Worm (Caenorhabditis elegans) whole organism, late embryonic: ENCODE results near the gene nhr-99.

Experiments
- C38D4.7 ChIP-seq: fragments of 200-800 bp; sonication (Bioruptor generic); optimal IDR thresholded peaks from 2 replicates; lab custom pipeline; 2018; ENCODE audit warnings: mild to moderate bottlenecking, missing genetic modification characterization, moderate library complexity, missing compliant biosample characterization
- F13H6.1 ChIP-seq: sonication (generic microtip); optimal IDR thresholded peaks from 2 replicates; lab custom pipeline; 2016; ENCODE audit warnings: missing genetic modification characterization, missing compliant biosample characterization
- T23F11.4 ChIP-seq: fragments of 200-800 bp; sonication (Bioruptor generic); optimal IDR thresholded peaks from 2 replicates; lab custom pipeline; 2018; ENCODE audit warnings: mild to moderate bottlenecking, missing genetic modification characterization, missing compliant biosample characterization
- ceh-14 ChIP-seq: sonication (generic microtip); optimal IDR thresholded peaks from 2 replicates; lab custom pipeline; 2016; ENCODE audit warnings: missing genotype, missing genetic modification characterization, missing compliant biosample characterization
- ceh-18 ChIP-seq: sonication (generic microtip); optimal IDR thresholded peaks from 2 replicates; lab custom pipeline; 2016; ENCODE audit warnings: missing genetic modification characterization, missing compliant biosample characterization
- ceh-24 ChIP-seq: sonication (generic microtip); optimal IDR thresholded peaks from 2 replicates; lab custom pipeline; 2016; ENCODE audit warnings: mild to moderate bottlenecking, missing genetic modification characterization, missing compliant biosample characterization
- ceh-45 ChIP-seq: fragments of 200-800 bp; sonication (Bioruptor generic); IDR thresholded peaks from 2 replicates; pipeline ENCODE4 v1.3.6; 2022; ENCODE audit warnings: missing genetic modification reagents, missing genetic modification characterization, missing compliant biosample characterization
- ceh-6 ChIP-seq: fragments of 200-800 bp; sonication (Bioruptor generic); optimal IDR thresholded peaks from 2 replicates; lab custom pipeline; 2018; ENCODE audit warnings: mild to moderate bottlenecking, missing genetic modification characterization, missing compliant biosample characterization
- dmd-4 ChIP-seq: sonication (generic microtip); optimal IDR thresholded peaks from 2 replicates; lab custom pipeline; 2016; ENCODE audit warnings: borderline replicate concordance, missing genetic modification characterization, missing compliant biosample characterization
- elt-2 ChIP-seq: sonication (generic microtip); optimal IDR thresholded peaks from 2 replicates; lab custom pipeline; 2016; ENCODE audit warnings: missing genetic modification reagents, missing genetic modification characterization, missing compliant biosample characterization
- gmeb-2 ChIP-seq: sonication (generic microtip); optimal IDR thresholded peaks from 2 replicates; lab custom pipeline; 2016; ENCODE audit warnings: missing genetic modification characterization, inconsistent platforms, missing compliant biosample characterization
- hlh-13 ChIP-seq: fragments of 200-800 bp; sonication (Bioruptor generic); optimal IDR thresholded peaks from 2 replicates; lab custom pipeline; 2018; ENCODE audit warnings: mild to moderate bottlenecking, missing genetic modification characterization, missing compliant biosample characterization
- hlh-8 ChIP-seq: sonication (generic microtip); optimal IDR thresholded peaks from 2 replicates; lab custom pipeline; 2016; ENCODE audit warnings: missing genotype, missing genetic modification characterization, missing compliant biosample characterization
- nfya-1 ChIP-seq: sonication (generic microtip); optimal IDR thresholded peaks from 2 replicates; lab custom pipeline; 2017; ENCODE audit warnings: missing genetic modification characterization, mild to moderate bottlenecking, missing compliant biosample characterization, antibody characterized with exemption, moderate library complexity
- npax-4 ChIP-seq: sonication (generic microtip); optimal IDR thresholded peaks from 2 replicates; lab custom pipeline; 2016; ENCODE audit warnings: missing genetic modification characterization, missing compliant biosample characterization
- odd-2 ChIP-seq: sonication (generic microtip); optimal IDR thresholded peaks from 2 replicates; lab custom pipeline; 2017; ENCODE audit warnings: antibody characterized with exemption, mild to moderate bottlenecking, missing genetic modification characterization, missing compliant biosample characterization
- pat-9 ChIP-seq: fragments of 200-800 bp; sonication (Bioruptor generic); optimal IDR thresholded peaks from 2 replicates; lab custom pipeline; 2018; ENCODE audit warnings: mild to moderate bottlenecking, missing genetic modification characterization, moderate library complexity, missing compliant biosample characterization
- sdc-2 ChIP-seq: sonication (generic microtip); optimal IDR thresholded peaks from 2 replicates; lab custom pipeline; 2016; ENCODE audit warnings: missing genotype, missing genetic modification characterization, missing compliant biosample characterization
- sox-4 ChIP-seq: sonication (generic microtip); optimal IDR thresholded peaks from 2 replicates; lab custom pipeline; 2017; ENCODE audit warnings: mild to moderate bottlenecking, missing genetic modification characterization, inconsistent platforms, missing compliant biosample characterization
- unc-42 ChIP-seq: sonication (generic microtip); optimal IDR thresholded peaks from 2 replicates; lab custom pipeline; 2016; ENCODE audit warnings: missing genotype, missing genetic modification characterization, missing compliant biosample characterization
- unc-55 ChIP-seq: sonication (generic microtip); optimal IDR thresholded peaks from 2 replicates; lab custom pipeline; 2017; ENCODE audit warnings: missing biosample characterization, missing genetic modification reagents, missing genetic modification characterization
- unc-86 ChIP-seq: sonication (generic microtip); optimal IDR thresholded peaks from 2 replicates; lab custom pipeline; 2016; ENCODE audit warnings: missing genetic modification characterization, missing compliant biosample characterization
- zip-5 ChIP-seq: sonication (generic microtip); optimal IDR thresholded peaks from 2 replicates; lab custom pipeline; 2016; ENCODE audit warnings: missing genetic modification characterization, missing compliant biosample characterization
- ztf-16 ChIP-seq: sonication (generic microtip); optimal IDR thresholded peaks from 2 replicates; lab custom pipeline; 2017; ENCODE audit warnings: missing genetic modification characterization, missing compliant biosample characterization

Gene nhr-99

ce11 chrV:521517-521916 lies 46.9 kb downstream of the nhr-99 start, which contains the start of gene srw-107:
TSS of gene srw-107 (minus strand) at chrV:521617.
- TF ChIP-seq zip-5 (tag; lab: Kevin White, UChicago) (no peak), ceh-24 (tag; lab: Kevin White, UChicago) (no peak), unc-42 (no peak), sox-4 (tag; lab: Kevin White, UChicago) (no peak), sdc-2 (tag; lab: Kevin White, UChicago) (no peak), ceh-14 (tag; lab: Kevin White, UChicago) (no peak), unc-55 (GFP tag; lab: Kevin White, UChicago) (no peak)

DNA sequence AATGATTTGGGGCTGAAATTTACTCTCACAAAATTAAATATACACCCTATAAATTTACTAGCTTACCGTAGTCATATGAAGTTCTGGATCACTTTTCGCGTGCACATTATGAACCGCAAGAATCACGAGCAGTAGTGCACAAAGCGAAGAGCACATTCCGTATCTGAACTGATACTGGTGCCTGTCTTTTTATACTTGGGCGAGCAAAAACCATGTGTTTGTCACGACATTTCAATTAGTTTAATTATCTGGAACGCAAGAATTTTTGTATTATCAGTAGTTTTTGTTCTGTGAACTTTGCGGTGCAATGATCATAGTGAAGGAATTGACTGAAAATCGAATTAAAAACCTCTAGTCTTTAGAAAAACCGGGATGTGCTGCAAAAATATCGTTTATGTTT lies 49.5 kb downstream of the nhr-99 start, which contains the start of gene lipl-3:
lipl-3 (minus strand) TSS at position 161 of the 400 bp plus-strand sequence.
- TF ChIP-seq ztf-16 (tag; lab: Kevin White, UChicago) (no peak), npax-4 (tag; lab: Kevin White, UChicago) (no peak), dmd-4 (tag; lab: Kevin White, UChicago) (no peak), ceh-45 (GFP tag; lab: Robert Waterston, UW) (no peak), ceh-6 (GFP tag; lab: Kevin White, UChicago) (no peak), C38D4.7 (no peak), hlh-13 (no peak), elt-2 (tag; lab: Kevin White, UChicago) (no peak), gmeb-2 (no peak), F13H6.1 (tag; lab: Kevin White, UChicago) (no peak), nfya-1 (tag; lab: Kevin White, UChicago) (no peak), unc-86 (tag; lab: Kevin White, UChicago) (no peak), hlh-8 (no peak), ceh-18 (tag; lab: Kevin White, UChicago) (no peak), zip-5 (tag; lab: Kevin White, UChicago) (no peak)

DNA sequence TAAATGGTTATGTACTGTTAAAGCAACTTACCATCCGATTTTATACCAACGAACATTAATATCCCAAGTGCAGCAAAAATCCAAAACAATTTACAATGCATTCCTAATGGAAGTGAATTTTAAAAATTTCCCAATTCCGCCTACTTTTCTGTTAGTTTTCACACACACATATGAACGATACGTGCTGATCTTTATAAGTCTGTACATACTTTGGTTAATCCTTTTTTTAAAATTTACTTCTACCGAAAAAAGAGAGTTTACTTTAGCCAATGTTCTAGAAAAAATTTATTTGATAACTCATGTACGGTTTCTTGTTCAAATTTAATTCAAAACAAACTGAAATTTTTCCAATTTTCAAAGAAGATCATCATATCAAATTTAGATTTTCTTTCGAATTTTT lies 50.5 kb downstream of the nhr-99 start, which contains the start of gene R11G11.16:
R11G11.16 (minus strand) TSS at position 101 of the 400 bp plus-strand sequence.
- TF ChIP-seq pat-9 (tag; lab: Kevin White, UChicago) = no peak
- no peak for TF ChIP-seq odd-2 (tag; lab: Kevin White, UChicago)
- no peak for TF ChIP-seq T23F11.4
- TF ChIP-seq, all 69 proteins: peak for 0
